3 fruit fly cellular contexts compared by ENCODE assay signal in the genomic region with DNA sequence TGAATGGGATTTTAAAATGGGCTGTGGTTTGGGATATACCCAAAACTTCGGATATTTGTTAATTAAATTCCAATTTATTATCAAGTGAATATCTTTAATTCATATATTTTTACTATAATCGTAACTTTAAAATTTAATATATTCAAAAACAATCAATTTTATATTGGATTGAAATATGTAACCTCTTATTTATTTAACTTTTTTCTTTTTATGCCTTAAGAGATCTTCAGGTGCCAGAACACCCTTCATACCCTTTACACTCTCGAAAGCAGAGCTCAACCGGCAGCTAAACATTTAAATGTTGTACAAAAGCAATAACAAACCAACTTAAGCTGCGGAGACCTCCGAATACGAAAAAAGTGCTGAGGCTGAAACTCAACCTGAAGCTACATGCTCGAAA.
TF ChIP-seq lines count a peak whose summit lies in the region.

No protein-coding gene starts in this region.

- no peak for TF ChIP-seq CTCF in whole organism, embryonic (GFP tag; optimal IDR thresholded peaks at IDR 0.05; lab: Kevin White, UChicago)

TF ChIP-seq in whole organism, embryonic, 481 proteins besides CTCF, POLR2A, EP300 and RAD21:
- TF ChIP-seq CG11504 (tag; optimal IDR thresholded peaks at IDR 0.05; lab: Kevin White, UChicago), result peak; percentile 40
- peak; percentile 45 for TF ChIP-seq dmrt99B (tag; optimal IDR thresholded peaks at IDR 0.05; lab: Kevin White, UChicago)
- peak; percentile 6 for TF ChIP-seq CG17359 (tag; optimal IDR thresholded peaks at IDR 0.05; lab: Kevin White, UChicago)
- no peak for TF ChIP-seq ranshi (GFP tag; IDR thresholded peaks at IDR 0.05; lab: Robert Waterston, UW)
- TF ChIP-seq gem (tag; optimal IDR thresholded peaks at IDR 0.05; lab: Kevin White, UChicago), result peak; percentile 39
- TF ChIP-seq CG8388 (GFP tag; optimal IDR thresholded peaks at IDR 0.05; lab: Kevin White, UChicago), result peak; percentile 29
- peak; percentile 19 for TF ChIP-seq CG18262 (tag; optimal IDR thresholded peaks at IDR 0.05; lab: Kevin White, UChicago)
- peak; percentile 2 for TF ChIP-seq ATbp (GFP tag; optimal IDR thresholded peaks at IDR 0.05; lab: Kevin White, UChicago)
- peak in 1 of 2 experiments; percentile 5 for TF ChIP-seq Hr51 (GFP tag; optimal IDR thresholded peaks at IDR 0.05; lab: Kevin White, UChicago)
- peak; percentile 24 for TF ChIP-seq Ssrp (tag; optimal IDR thresholded peaks at IDR 0.05; lab: Kevin White, UChicago)
- TF ChIP-seq ap (GFP tag; IDR thresholded peaks at IDR 0.05; lab: Robert Waterston, UW), result no peak
- TF ChIP-seq tap (tag; optimal IDR thresholded peaks at IDR 0.05; lab: Kevin White, UChicago), result no peak
- TF ChIP-seq Sox102F (GFP tag; optimal IDR thresholded peaks at IDR 0.05; lab: Kevin White, UChicago), result peak; percentile 39
- no peak for TF ChIP-seq slou (GFP tag; optimal IDR thresholded peaks at IDR 0.05; lab: Kevin White, UChicago)
- no peak for TF ChIP-seq trem (tag; optimal IDR thresholded peaks at IDR 0.05; lab: Kevin White, UChicago)
- TF ChIP-seq CG2712 (tag; optimal IDR thresholded peaks at IDR 0.05; lab: Kevin White, UChicago), result peak; percentile 3
- no peak for TF ChIP-seq CG12155 (GFP tag; optimal IDR thresholded peaks at IDR 0.05; lab: Kevin White, UChicago)
- TF ChIP-seq dysf (GFP tag; IDR thresholded peaks at IDR 0.05; lab: Robert Waterston, UW), result no peak
- TF ChIP-seq eve (GFP tag; optimal IDR thresholded peaks at IDR 0.05; lab: Kevin White, UChicago), result peak in 1 of 2 experiments; percentile 48
- TF ChIP-seq nmo (GFP tag; optimal IDR thresholded peaks at IDR 0.05; lab: Kevin White, UChicago), result peak; percentile 3
- peak; percentile 39 for TF ChIP-seq Sox100B (GFP tag; optimal IDR thresholded peaks at IDR 0.05; lab: Kevin White, UChicago)
- TF ChIP-seq CoRest (tag; optimal IDR thresholded peaks at IDR 0.05; lab: Kevin White, UChicago), result peak; percentile 10
- TF ChIP-seq Oli (tag; optimal IDR thresholded peaks at IDR 0.05; lab: Kevin White, UChicago), result peak; percentile 4
- TF ChIP-seq CG10979 (tag; optimal IDR thresholded peaks at IDR 0.05; lab: Kevin White, UChicago), result peak; percentile 19
- TF ChIP-seq CG31441 (GFP tag; IDR thresholded peaks at IDR 0.05; lab: Robert Waterston, UW), result 0 out of 2 replicates have a peak, but pooled peaks have one; percentile 7
- peak; percentile 32 for TF ChIP-seq D19B (GFP tag; optimal IDR thresholded peaks at IDR 0.05; lab: Kevin White, UChicago)
TF ChIP-seq in whole organism, embryonic: peak in this region for 19.

TF ChIP-seq in whole organism, prepupa, 60 proteins besides CTCF, POLR2A, EP300 and RAD21:
- TF ChIP-seq Smox (GFP tag; optimal IDR thresholded peaks at IDR 0.05; lab: Kevin White, UChicago) (no peak), OdsH (GFP tag; optimal IDR thresholded peaks at IDR 0.05; lab: Kevin White, UChicago) (peak; percentile 1), Eip78C (GFP tag; lab: Kevin White, UChicago) (peak; percentile 79), achi (GFP tag; optimal IDR thresholded peaks at IDR 0.05; lab: Kevin White, UChicago) (peak; percentile 40), salr (GFP tag; optimal IDR thresholded peaks at IDR 0.05; lab: Kevin White, UChicago) (no peak), esn (GFP tag; optimal IDR thresholded peaks at IDR 0.05; lab: Kevin White, UChicago) (peak; percentile 27), Hr39 (GFP tag; optimal IDR thresholded peaks at IDR 0.05; lab: Kevin White, UChicago) (no peak), CG34406 (GFP tag; optimal IDR thresholded peaks at IDR 0.05; lab: Kevin White, UChicago) (peak; percentile 21), svp (GFP tag; lab: Kevin White, UChicago) (peak; percentile 59), dsx (GFP tag; optimal IDR thresholded peaks at IDR 0.05; lab: Kevin White, UChicago; ENCODE audit: poor library complexity, severe bottlenecking) (no peak), fd59A (GFP tag; optimal IDR thresholded peaks at IDR 0.05; lab: Kevin White, UChicago) (no peak), CG6792 (GFP tag; optimal IDR thresholded peaks at IDR 0.05; lab: Kevin White, UChicago) (peak; percentile 16), Sox14 (GFP tag; optimal IDR thresholded peaks at IDR 0.05; lab: Kevin White, UChicago) (no peak), fkh (GFP tag; optimal IDR thresholded peaks at IDR 0.05; lab: Kevin White, UChicago) (no peak), Blimp-1 (GFP tag; optimal IDR thresholded peaks at IDR 0.05; lab: Kevin White, UChicago) (no peak), CG8632 (GFP tag; optimal IDR thresholded peaks at IDR 0.05; lab: Kevin White, UChicago) (peak; percentile 16), CG11762 (GFP tag; optimal IDR thresholded peaks at IDR 0.05; lab: Kevin White, UChicago; ENCODE audit: insufficient read depth) (no peak)

TF ChIP-seq in whole organism, wandering third instar larva, 38 proteins besides CTCF, POLR2A, EP300 and RAD21:
- no peak for TF ChIP-seq dl (GFP tag; optimal IDR thresholded peaks at IDR 0.05; lab: Kevin White, UChicago; ENCODE audit: insufficient read depth in 1 of 2, partially characterized antibody in 2 of 2)
- peak; percentile 0 for TF ChIP-seq OdsH (GFP tag; optimal IDR thresholded peaks at IDR 0.05; lab: Kevin White, UChicago)
- TF ChIP-seq Sp1 (GFP tag; optimal IDR thresholded peaks at IDR 0.05; lab: Kevin White, UChicago), result no peak
- TF ChIP-seq CrebA (GFP tag; optimal IDR thresholded peaks at IDR 0.05; lab: Kevin White, UChicago; ENCODE audit: borderline replicate concordance), result no peak
- no peak for TF ChIP-seq psq (GFP tag; optimal IDR thresholded peaks at IDR 0.05; lab: Kevin White, UChicago)
- peak; percentile 14 for TF ChIP-seq HLH106 (tag; optimal IDR thresholded peaks at IDR 0.05; lab: Kevin White, UChicago)
- peak in 1 of 2 experiments; percentile 30 for TF ChIP-seq foxo (GFP tag; optimal IDR thresholded peaks at IDR 0.05; lab: Kevin White, UChicago)
- no peak for TF ChIP-seq N (GFP tag; optimal IDR thresholded peaks at IDR 0.05; lab: Kevin White, UChicago)

Comparison
In these comparisons a context has a peak if more than half of its experiments do, and no peak if none do; other contexts are left out.
1. Of the 7 proteins assayed by ChIP-seq in both whole organism, embryonic and whole organism, prepupa: peak only in whole organism, embryonic: Sox102F; only in whole organism, prepupa: none; in both: none; in neither: 6.